Worm (Caenorhabditis elegans): ENCODE measurements around the gene fbxb-81.

- TF ChIP-seq ama-1 (optimal IDR thresholded peaks at IDR 0.05) (no peak), pes-1 (GFP tag; IDR thresholded peaks at IDR 0.05) (no peak), ceh-13 (GFP tag; optimal IDR thresholded peaks at IDR 0.05) (no peak), ceh-36 (tag; optimal IDR thresholded peaks at IDR 0.05) (no peak), hnd-1 (tag; optimal IDR thresholded peaks at IDR 0.05) (no peak), ets-7 (tag; optimal IDR thresholded peaks at IDR 0.05) (no peak), hmbx-1 (tag; optimal IDR thresholded peaks at IDR 0.05) (no peak), tbx-11 (GFP tag; IDR thresholded peaks at IDR 0.05) (no peak), tra-4 (tag; optimal IDR thresholded peaks at IDR 0.05) (no peak), sea-1 (GFP tag; conservative IDR thresholded peaks at IDR 0.05) (no peak), tbx-37 (GFP tag; conservative IDR thresholded peaks at IDR 0.05) (no peak), aly-1 (tag; optimal IDR thresholded peaks at IDR 0.05) (no peak)
Observed at ce11 chrIII:157980-158379, 17.0 kb upstream of the fbxb-81 start.
